Worm (Caenorhabditis elegans) whole organism, L4 larva: ENCODE data around the gene C16D2.1.

ENCODE experiments used
- duxl-1 ChIP-seq: sonication (generic microtip); optimal IDR thresholded peaks from 2 replicates; lab custom pipeline; 2016; ENCODE audit warnings: mild to moderate bottlenecking, missing genetic modification characterization, moderate library complexity, missing compliant biosample characterization; ENCODE audit not compliant: poor library complexity
- lir-3 ChIP-seq: sonication (generic microtip); optimal IDR thresholded peaks from 2 replicates; lab custom pipeline; 2016; ENCODE audit warnings: mild to moderate bottlenecking, missing genetic modification characterization, missing compliant biosample characterization
- nhr-42 ChIP-seq: fragments of 200-800 bp; sonication (Bioruptor generic); IDR thresholded peaks from 2 replicates; pipeline ENCODE4 v1.3.6; 2022; ENCODE audit warnings: missing genetic modification characterization, missing compliant biosample characterization
- pqm-1 ChIP-seq: sonication (generic microtip); optimal IDR thresholded peaks from 2 replicates; lab custom pipeline; 2017; ENCODE audit warnings: missing biosample characterization, missing genetic modification characterization
- saeg-2 ChIP-seq: fragments of 200-800 bp; sonication (Bioruptor generic); IDR thresholded peaks from 2 replicates; pipeline ENCODE4 v1.3.6; 2022; ENCODE audit warnings: missing genetic modification reagents, missing genetic modification characterization, missing compliant biosample characterization
- ztf-11 ChIP-seq: fragments of 150-350 bp; optimal IDR thresholded peaks from 2 replicates; lab custom pipeline; 2014; ENCODE audit warnings: missing biosample characterization, missing genetic modification characterization

ce11 chrII:9157125-9157524 lies 25.7 kb downstream of the C16D2.1 start:
- TF ChIP-seq duxl-1 (no peak), pqm-1 (tag; lab: Kevin White, UChicago) (peak; percentile 96), nhr-42 (GFP tag; lab: Robert Waterston, UW) (no peak), saeg-2 (no peak), ztf-11 (no peak), lir-3 (tag; lab: Kevin White, UChicago) (no peak)
